Worm (Caenorhabditis elegans) whole organism, L4 larva: Measurements from ENCODE around the gene T21B10.4.

Source experiments
- F37D6.2 ChIP-seq: sonication (generic microtip); optimal IDR thresholded peaks from 2 replicates; lab custom pipeline; 2016; ENCODE audit warnings: mild to moderate bottlenecking, missing genetic modification characterization, missing compliant biosample characterization
- Y105C5A.15 ChIP-seq: fragments of 200-800 bp; sonication (Bioruptor generic); IDR thresholded peaks from 2 replicates; pipeline ENCODE4 v1.3.6; 2022; ENCODE audit warnings: missing genetic modification characterization, missing compliant biosample characterization
- Y75B8A.6 ChIP-seq: fragments of 200-800 bp; sonication (Bioruptor generic); IDR thresholded peaks from 2 replicates; pipeline ENCODE4 v1.3.6; 2022; ENCODE audit warnings: missing genetic modification reagents, missing genetic modification characterization, missing compliant biosample characterization
- daf-8 ChIP-seq: fragments of 200-800 bp; sonication (Bioruptor generic); IDR thresholded peaks from 2 replicates; pipeline ENCODE4 v1.3.6; 2022; ENCODE audit warnings: missing genetic modification characterization, missing compliant biosample characterization
- nhr-11 ChIP-seq: fragments of 150-350 bp; optimal IDR thresholded peaks from 2 replicates; lab custom pipeline; 2014; ENCODE audit warnings: missing biosample characterization, missing genetic modification characterization
- nhr-41 ChIP-seq: fragments of 200-800 bp; sonication (Bioruptor generic); IDR thresholded peaks from 2 replicates; pipeline ENCODE4 v1.3.6; 2022; ENCODE audit warnings: missing genetic modification reagents, missing genetic modification characterization, missing compliant biosample characterization
- saeg-2 ChIP-seq: fragments of 200-800 bp; sonication (Bioruptor generic); IDR thresholded peaks from 2 replicates; pipeline ENCODE4 v1.3.6; 2022; ENCODE audit warnings: missing genetic modification reagents, missing genetic modification characterization, missing compliant biosample characterization
- snpc-4 ChIP-seq: fragments of 150-350 bp; optimal IDR thresholded peaks from 2 replicates; lab custom pipeline; 2014; ENCODE audit warnings: missing biosample characterization, missing genetic modification characterization
- unc-130 ChIP-seq: sonication (generic microtip); optimal IDR thresholded peaks from 2 replicates; lab custom pipeline; 2016; ENCODE audit warnings: missing genetic modification reagents, missing genetic modification characterization, missing compliant biosample characterization

DNA sequence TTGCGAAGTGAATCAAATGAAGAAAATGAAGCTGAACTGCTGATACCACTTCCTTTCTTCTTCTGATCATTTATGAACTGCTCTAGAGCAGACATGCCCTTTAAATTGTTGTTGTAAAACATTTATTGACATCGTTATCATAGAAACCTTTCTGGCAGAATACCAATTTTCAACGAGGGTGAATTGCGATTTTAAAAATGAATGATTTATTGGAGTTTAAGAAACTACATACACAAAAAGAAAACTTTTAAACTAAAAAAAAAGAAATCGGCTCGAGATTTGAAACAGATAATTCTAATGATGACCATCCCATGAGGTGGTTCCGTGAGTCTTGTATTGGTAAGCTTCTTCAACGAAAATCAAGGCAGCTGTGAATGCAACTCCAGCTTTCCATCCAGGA is 23.4 kb downstream of the T21B10.4 start, which contains the start of gene sftd-3:
- no peak for TF ChIP-seq daf-8
- no peak for TF ChIP-seq Y75B8A.6
- TF ChIP-seq unc-130 (GFP tag; lab: Kevin White, UChicago) = no peak
- no peak for TF ChIP-seq nhr-11 (tag; lab: Kevin White, UChicago)
- TF ChIP-seq saeg-2 (GFP tag; lab: Robert Waterston, UW) = no peak
- TF ChIP-seq Y105C5A.15 = no peak
- no peak for TF ChIP-seq nhr-41
- TF ChIP-seq snpc-4 (tag; lab: Kevin White, UChicago) = no peak
- TF ChIP-seq F37D6.2 (tag; lab: Kevin White, UChicago) = no peak
